Worm (Caenorhabditis elegans) whole organism, L1 larva: ENCODE results near the gene W03F9.2.

Source experiments
- ama-1 ChIP-seq: fragments of 150-350 bp; optimal IDR thresholded peaks from 2 replicates; lab custom pipeline; 2014
- ceh-63 ChIP-seq: fragments of 200-800 bp; sonication (Bioruptor generic); optimal IDR thresholded peaks from 2 replicates; lab custom pipeline; 2018; ENCODE audit warnings: mild to moderate bottlenecking, missing genetic modification characterization, missing compliant biosample characterization
- mdl-1 ChIP-seq, 2 experiments: fragments of 150-350 bp; optimal IDR thresholded peaks; 2 replicates each; lab custom pipeline; 2014 to 2017; ENCODE audit warnings: missing biosample characterization in 2 of 2, missing genetic modification characterization in 2 of 2, inconsistent platforms in 1 of 2
- pqm-1 ChIP-seq: sonication (generic microtip); optimal IDR thresholded peaks from 3 replicates; lab custom pipeline; 2017; ENCODE audit warnings: missing biosample characterization, missing genetic modification characterization
- rnt-1 ChIP-seq: sonication (generic microtip); optimal IDR thresholded peaks from 2 replicates; lab custom pipeline; 2016; ENCODE audit warnings: mild to moderate bottlenecking, missing genetic modification characterization, moderate library complexity, missing compliant biosample characterization
- snpc-4 ChIP-seq: fragments of 150-350 bp; optimal IDR thresholded peaks from 2 replicates; lab custom pipeline; 2014; ENCODE audit warnings: missing biosample characterization, missing genetic modification characterization
- ztf-11 ChIP-seq, 2 experiments: sonication (generic microtip); optimal IDR thresholded peaks; 2 replicates each; lab custom pipeline; 2016 to 2017; ENCODE audit warnings: missing genetic modification characterization in 2 of 2, missing biosample characterization in 1 of 2, missing compliant biosample characterization in 1 of 2

ce11 chrV:104474-104873 lies 23.4 kb downstream of the W03F9.2 start, which contains the start of gene picd-1:
- TF ChIP-seq pqm-1 (tag; lab: Kevin White, UChicago) (no peak), ama-1 (lab: Kevin White, UChicago) (no peak), rnt-1 (tag; lab: Kevin White, UChicago) (peak; percentile 86), ceh-63 (no peak), ztf-11 (tag; optimal IDR thresholded peaks at IDR 0.05; lab: Kevin White, UChicago) (no peak), mdl-1 (tag; optimal IDR thresholded peaks at IDR 0.05; lab: Kevin White, UChicago) (peak in 1 of 2 experiments; percentile 53), snpc-4 (tag; lab: Kevin White, UChicago) (peak; percentile 39)
